Worm (Caenorhabditis elegans): ENCODE data around the gene gpd-1.

- TF ChIP-seq flt-1 (GFP tag; IDR thresholded peaks at IDR 0.05) = no peak
- no peak for TF ChIP-seq ref-1 (GFP tag; conservative IDR thresholded peaks at IDR 0.05)
- TF ChIP-seq T22C8.4 (GFP tag; IDR thresholded peaks at IDR 0.05) = no peak
Observed at ce11 chrII:10373536-10374169, 20.3 kb upstream of the gpd-1 start.
